Fruit fly (Drosophila melanogaster) whole organism, prepupa: Measurements from ENCODE around the gene unc80.
A peak's percentile ranks its signal among the peaks of the same experiment; 100 is the strongest.

ENCODE experiments used
- Blimp-1 ChIP-seq: fragments of 200-800 bp; sonication (Bioruptor generic); optimal IDR thresholded peaks from 3 replicates; lab custom pipeline; 2017; ENCODE audit warnings: missing biosample characterization, missing genetic modification characterization, mild to moderate bottlenecking, moderate library complexity, missing genetic modification reagents
- CG10631 ChIP-seq: fragments of 200-800 bp; sonication (Bioruptor generic); optimal IDR thresholded peaks from 2 replicates; lab custom pipeline; 2016; ENCODE audit warnings: missing biosample characterization, missing genetic modification characterization
- CG10669 ChIP-seq: fragments of 200-800 bp; sonication (Bioruptor generic); optimal IDR thresholded peaks from 3 replicates; lab custom pipeline; 2018; ENCODE audit warnings: missing biosample characterization, mild to moderate bottlenecking, missing genetic modification characterization, moderate library complexity
- CG11294 ChIP-seq: fragments of 200-800 bp; sonication (Bioruptor generic); IDR thresholded peaks from 2 replicates; pipeline ENCODE4 v1.3.6; 2022; ENCODE audit warnings: missing biosample characterization, missing genetic modification characterization
- CG11762 ChIP-seq: fragments of 200-800 bp; sonication (Bioruptor generic); optimal IDR thresholded peaks from 3 replicates; lab custom pipeline; 2016; ENCODE audit warnings: missing biosample characterization, missing genetic modification characterization; ENCODE audit not compliant: insufficient read depth
- CG15336 ChIP-seq: fragments of 200-800 bp; sonication (Bioruptor generic); IDR thresholded peaks from 2 replicates; pipeline ENCODE4 v1.3.6; 2022; ENCODE audit warnings: missing biosample characterization, missing genetic modification characterization
- CG16779 ChIP-seq: fragments of 200-800 bp; sonication (Bioruptor generic); optimal IDR thresholded peaks from 3 replicates; lab custom pipeline; 2017; ENCODE audit warnings: missing biosample characterization, mild to moderate bottlenecking, missing genetic modification characterization
- CG31627 ChIP-seq: fragments of 200-800 bp; sonication (Bioruptor generic); optimal IDR thresholded peaks from 3 replicates; lab custom pipeline; 2016; ENCODE audit warnings: missing biosample characterization, missing genetic modification characterization
- CG32006 ChIP-seq: fragments of 200-800 bp; sonication (Bioruptor generic); optimal IDR thresholded peaks from 3 replicates; lab custom pipeline; 2017; ENCODE audit warnings: missing biosample characterization, mild to moderate bottlenecking, missing genetic modification characterization
- CG34406 ChIP-seq: fragments of 200-800 bp; sonication (Bioruptor generic); optimal IDR thresholded peaks from 3 replicates; lab custom pipeline; 2016; ENCODE audit warnings: missing biosample characterization, missing genetic modification characterization
- CG3919 ChIP-seq: fragments of 200-800 bp; sonication (Bioruptor generic); optimal IDR thresholded peaks from 3 replicates; lab custom pipeline; 2016; ENCODE audit warnings: missing biosample characterization, missing genetic modification characterization
- CG4318 ChIP-seq: fragments of 200-800 bp; sonication (Bioruptor generic); optimal IDR thresholded peaks from 3 replicates; lab custom pipeline; 2017; ENCODE audit warnings: missing biosample characterization, mild to moderate bottlenecking, missing genetic modification characterization
- CG6163 ChIP-seq: fragments of 200-800 bp; sonication (Bioruptor generic); IDR thresholded peaks from 3 replicates; pipeline ENCODE4 v1.3.6; 2022; ENCODE audit warnings: missing biosample characterization, missing genetic modification characterization
- CG6792 ChIP-seq: fragments of 200-800 bp; sonication (Bioruptor generic); optimal IDR thresholded peaks from 3 replicates; lab custom pipeline; 2016; ENCODE audit warnings: missing biosample characterization, missing genetic modification characterization
- CG6808 ChIP-seq: fragments of 200-800 bp; sonication (Bioruptor generic); optimal IDR thresholded peaks from 3 replicates; lab custom pipeline; 2017; ENCODE audit warnings: missing biosample characterization, missing genetic modification characterization, mild to moderate bottlenecking, moderate library complexity, missing genetic modification reagents
- CG6854 ChIP-seq: fragments of 200-800 bp; sonication (Bioruptor generic); optimal IDR thresholded peaks from 2 replicates; lab custom pipeline; 2017; ENCODE audit warnings: missing biosample characterization, mild to moderate bottlenecking, missing genetic modification characterization
- CG7368 ChIP-seq: fragments of 200-800 bp; sonication (Bioruptor generic); optimal IDR thresholded peaks from 3 replicates; lab custom pipeline; 2016; ENCODE audit warnings: missing biosample characterization, missing genetic modification characterization
- CG8319 ChIP-seq: fragments of 200-800 bp; sonication (Bioruptor generic); optimal IDR thresholded peaks from 3 replicates; lab custom pipeline; 2016; ENCODE audit warnings: missing biosample characterization, missing genetic modification characterization
- CG9139 ChIP-seq: fragments of 200-800 bp; sonication (Bioruptor generic); optimal IDR thresholded peaks from 3 replicates; lab custom pipeline; 2017; ENCODE audit warnings: missing biosample characterization, mild to moderate bottlenecking, missing genetic modification characterization
- Eip75B ChIP-seq: fragments of 200-800 bp; sonication (Bioruptor generic); optimal IDR thresholded peaks from 3 replicates; lab custom pipeline; 2016; ENCODE audit warnings: missing biosample characterization, missing genetic modification characterization
- Eip78C ChIP-seq: fragments of 200-800 bp; sonication (Bioruptor generic); peaks from one replicate; lab custom pipeline; 2016; ENCODE audit warnings: missing biosample characterization, missing genetic modification characterization
- Eip93F ChIP-seq: fragments of 200-800 bp; sonication (Bioruptor generic); optimal IDR thresholded peaks from 2 replicates; lab custom pipeline; 2016; ENCODE audit warnings: missing biosample characterization, mild to moderate bottlenecking, missing genetic modification characterization
- Ets21C ChIP-seq: fragments of 200-800 bp; sonication (Bioruptor generic); optimal IDR thresholded peaks from 3 replicates; lab custom pipeline; 2016; ENCODE audit warnings: missing biosample characterization, missing genetic modification characterization
- Ets96B ChIP-seq: fragments of 200-800 bp; optimal IDR thresholded peaks from 2 replicates; lab custom pipeline; 2019; ENCODE audit warnings: missing biosample characterization, mild to moderate bottlenecking, missing genetic modification characterization, moderate library complexity
- Gug ChIP-seq: fragments of 200-800 bp; sonication (Bioruptor generic); IDR thresholded peaks from 2 replicates; pipeline ENCODE4 v1.3.6; 2022; ENCODE audit warnings: missing biosample characterization, missing genetic modification characterization
- Hr38 ChIP-seq: sonication (Bioruptor generic); optimal IDR thresholded peaks from 2 replicates; lab custom pipeline; 2016; ENCODE audit warnings: missing biosample characterization, missing genetic modification characterization
- Hr39 ChIP-seq: fragments of 200-800 bp; sonication (Bioruptor generic); optimal IDR thresholded peaks from 2 replicates; lab custom pipeline; 2016; ENCODE audit warnings: missing biosample characterization, missing genetic modification characterization
- Hr4 ChIP-seq: fragments of 200-800 bp; sonication (Bioruptor generic); optimal IDR thresholded peaks from 3 replicates; lab custom pipeline; 2016; ENCODE audit warnings: missing biosample characterization, missing genetic modification characterization
- Lpt ChIP-seq: fragments of 200-800 bp; sonication (Bioruptor generic); optimal IDR thresholded peaks from 3 replicates; lab custom pipeline; 2016; ENCODE audit warnings: missing biosample characterization, missing genetic modification characterization
- Met ChIP-seq: fragments of 200-800 bp; sonication (Bioruptor generic); optimal IDR thresholded peaks from 3 replicates; lab custom pipeline; 2016; ENCODE audit warnings: missing biosample characterization, missing genetic modification characterization
- Smox ChIP-seq: fragments of 200-800 bp; sonication (Bioruptor generic); optimal IDR thresholded peaks from 3 replicates; lab custom pipeline; 2016; ENCODE audit warnings: missing biosample characterization, missing genetic modification characterization
- Sox102F ChIP-seq: fragments of 200-800 bp; sonication (Bioruptor generic); optimal IDR thresholded peaks from 2 replicates; lab custom pipeline; 2016; ENCODE audit warnings: missing biosample characterization, mild to moderate bottlenecking, missing genetic modification characterization
- Sox14 ChIP-seq: fragments of 200-800 bp; sonication (Bioruptor generic); optimal IDR thresholded peaks from 3 replicates; lab custom pipeline; 2016; ENCODE audit warnings: missing biosample characterization, missing genetic modification characterization
- Sox15 ChIP-seq: fragments of 200-800 bp; sonication (Bioruptor generic); optimal IDR thresholded peaks from 3 replicates; lab custom pipeline; 2016; ENCODE audit warnings: missing biosample characterization, missing genetic modification characterization
- achi ChIP-seq: fragments of 200-800 bp; sonication (Bioruptor generic); optimal IDR thresholded peaks from 3 replicates; lab custom pipeline; 2016; ENCODE audit warnings: missing biosample characterization, missing genetic modification characterization
- acj6 ChIP-seq: fragments of 200-800 bp; sonication (Bioruptor generic); optimal IDR thresholded peaks from 3 replicates; lab custom pipeline; 2016; ENCODE audit warnings: missing biosample characterization, missing genetic modification characterization
- cyc ChIP-seq: fragments of 200-800 bp; sonication (Bioruptor generic); optimal IDR thresholded peaks from 3 replicates; lab custom pipeline; 2016; ENCODE audit warnings: missing biosample characterization, missing genetic modification characterization
- fd59A ChIP-seq: fragments of 200-800 bp; sonication (Bioruptor generic); optimal IDR thresholded peaks from 2 replicates; lab custom pipeline; 2017; ENCODE audit warnings: missing biosample characterization, mild to moderate bottlenecking, missing genetic modification characterization, missing genetic modification reagents
- fd85E ChIP-seq: fragments of 200-800 bp; sonication (Bioruptor generic); optimal IDR thresholded peaks from 3 replicates; lab custom pipeline; 2016; ENCODE audit warnings: missing biosample characterization, missing genetic modification characterization
- fkh ChIP-seq: fragments of 200-800 bp; sonication (Bioruptor generic); optimal IDR thresholded peaks from 3 replicates; lab custom pipeline; 2017; ENCODE audit warnings: missing biosample characterization, mild to moderate bottlenecking, missing genetic modification characterization, moderate library complexity
- lz ChIP-seq: fragments of 200-800 bp; sonication (Bioruptor generic); optimal IDR thresholded peaks from 3 replicates; lab custom pipeline; 2016; ENCODE audit warnings: missing biosample characterization, missing genetic modification characterization
- net ChIP-seq: fragments of 200-800 bp; sonication (Bioruptor generic); optimal IDR thresholded peaks from 3 replicates; lab custom pipeline; 2016; ENCODE audit warnings: missing biosample characterization, missing genetic modification characterization
- pdm3 ChIP-seq: fragments of 200-800 bp; sonication (Bioruptor generic); optimal IDR thresholded peaks from 3 replicates; lab custom pipeline; 2016; ENCODE audit warnings: missing biosample characterization, missing genetic modification characterization
- salr ChIP-seq, 2 experiments: fragments of 200-800 bp; sonication (Bioruptor generic); optimal IDR thresholded peaks; 3 replicates each; lab custom pipeline; 2016 to 2018; ENCODE audit warnings: missing biosample characterization in 2 of 2, missing genetic modification characterization in 2 of 2, mild to moderate bottlenecking in 1 of 2
- spab ChIP-seq: fragments of 200-800 bp; sonication (Bioruptor generic); optimal IDR thresholded peaks from 2 replicates; lab custom pipeline; 2017; ENCODE audit warnings: missing biosample characterization, mild to moderate bottlenecking, missing genetic modification characterization, missing genetic modification reagents
- svp ChIP-seq: fragments of 200-800 bp; sonication (Bioruptor generic); peaks from one replicate; lab custom pipeline; 2016; ENCODE audit warnings: missing biosample characterization, missing genetic modification characterization
- topi ChIP-seq: fragments of 200-800 bp; sonication (Bioruptor generic); optimal IDR thresholded peaks from 3 replicates; lab custom pipeline; 2016; ENCODE audit warnings: missing biosample characterization, missing genetic modification characterization

The unc80 gene

DNA sequence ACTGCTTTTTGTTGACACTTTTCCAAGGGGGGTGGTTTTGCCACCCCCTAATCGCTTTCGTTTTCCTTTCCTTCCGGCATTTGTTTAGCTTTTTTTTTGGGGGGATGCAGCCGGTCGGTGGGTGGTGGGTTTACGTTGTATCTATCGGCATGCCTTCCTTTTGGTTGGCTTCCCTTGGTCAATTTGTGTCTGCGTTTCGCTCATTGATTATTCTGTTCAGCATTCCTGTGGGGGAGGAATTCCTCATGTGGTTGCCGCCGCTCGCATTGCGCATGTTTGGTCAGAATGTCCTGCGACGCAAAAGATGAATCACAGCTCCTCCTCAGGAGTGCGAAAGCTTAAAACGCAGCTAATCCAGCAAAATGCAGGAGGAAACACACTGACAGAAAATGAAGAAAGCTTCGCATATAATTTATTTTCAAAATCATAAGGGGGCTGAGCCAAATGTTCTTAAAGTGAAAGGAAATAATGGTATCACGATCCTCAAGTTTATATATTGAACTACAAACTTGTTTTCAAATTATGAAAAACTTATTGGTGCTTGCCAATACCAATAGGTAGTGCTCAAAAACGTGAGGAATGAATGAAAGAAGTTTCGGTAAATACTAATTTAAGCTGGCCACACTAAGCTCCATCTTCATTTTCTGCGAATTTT is 10.0 kb upstream of the unc80 start, which contains the start of gene RpS10a:
Gene RpS10a, plus strand, starts transcription at position 605 of the 655 bp plus-strand sequence.
- no peak for TF ChIP-seq CG31627 (GFP tag; lab: Kevin White, UChicago)
- no peak for TF ChIP-seq CG16779 (tag; lab: Kevin White, UChicago)
- TF ChIP-seq Eip78C (GFP tag; lab: Kevin White, UChicago) = peak; percentile 56
- TF ChIP-seq CG11294 (GFP tag; lab: Robert Waterston, UW) = no peak
- TF ChIP-seq CG6808 (GFP tag; lab: Kevin White, UChicago) = no peak
- TF ChIP-seq Sox102F (GFP tag; lab: Kevin White, UChicago) = no peak
- TF ChIP-seq Eip75B (GFP tag; lab: Kevin White, UChicago) = no peak
- TF ChIP-seq Eip93F (GFP tag; lab: Kevin White, UChicago) = no peak
- TF ChIP-seq CG8319 = no peak
- 0 out of 3 replicates have a peak, but pooled peaks have one; percentile 14 for TF ChIP-seq CG6163 (GFP tag; lab: Robert Waterston, UW)
- no peak for TF ChIP-seq fd85E
- TF ChIP-seq salr (GFP tag; optimal IDR thresholded peaks at IDR 0.05; lab: Kevin White, UChicago) = no peak
- no peak for TF ChIP-seq CG34406
- TF ChIP-seq CG6792 (GFP tag; lab: Kevin White, UChicago) = no peak
- TF ChIP-seq CG4318 (GFP tag; lab: Kevin White, UChicago) = no peak
- no peak for TF ChIP-seq acj6 (GFP tag; lab: Kevin White, UChicago)
- no peak for TF ChIP-seq CG3919
- no peak for TF ChIP-seq CG7368
- TF ChIP-seq, all 60 proteins: peak for 2

DNA sequence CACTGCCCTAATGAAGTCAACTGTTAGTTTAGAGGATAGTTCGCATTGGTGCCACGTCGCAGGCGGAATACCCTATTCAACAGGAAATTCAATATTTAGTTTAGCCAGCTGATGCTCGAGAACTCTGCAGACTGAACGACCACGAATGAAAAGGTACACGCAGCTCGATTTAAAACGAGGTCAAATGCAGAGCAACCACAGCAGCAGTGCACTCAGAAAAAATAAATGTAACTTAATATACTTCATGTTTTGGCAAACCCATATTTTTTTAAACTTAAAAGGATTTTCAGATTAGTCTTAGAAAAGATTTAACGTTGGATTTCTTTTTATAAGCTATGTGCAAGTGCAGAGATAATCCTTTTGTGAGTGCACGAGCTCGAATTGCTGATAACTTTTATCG is 7.1 kb upstream of the unc80 start:
- TF ChIP-seq CG15336 (GFP tag; lab: Robert Waterston, UW) = peak; percentile 64
- TF ChIP-seq CG11294 (GFP tag; lab: Robert Waterston, UW) = no peak; the same call in 1 of the 2 replicates
- TF ChIP-seq fd85E = no peak
- no peak for TF ChIP-seq Hr38 (GFP tag; lab: Kevin White, UChicago)
- TF ChIP-seq net (GFP tag; lab: Kevin White, UChicago) = no peak
- TF ChIP-seq CG4318 (GFP tag; lab: Kevin White, UChicago) = no peak
- no peak for TF ChIP-seq fkh (GFP tag; lab: Kevin White, UChicago)
- peak; percentile 16 for TF ChIP-seq acj6 (GFP tag; lab: Kevin White, UChicago)
- TF ChIP-seq fd59A (GFP tag; lab: Kevin White, UChicago) = no peak
- peak; percentile 34 for TF ChIP-seq CG10669 (GFP tag; lab: Kevin White, UChicago)
- TF ChIP-seq spab (GFP tag; lab: Kevin White, UChicago) = no peak
- no peak for TF ChIP-seq Sox14
- no peak for TF ChIP-seq CG34406
- TF ChIP-seq CG6854 = no peak
- no peak for TF ChIP-seq Met (GFP tag; lab: Kevin White, UChicago)
- TF ChIP-seq CG16779 (tag; lab: Kevin White, UChicago) = no peak
- TF ChIP-seq svp (GFP tag; lab: Kevin White, UChicago) = peak; percentile 62
- no peak for TF ChIP-seq CG6808 (GFP tag; lab: Kevin White, UChicago)
- TF ChIP-seq CG10631 (GFP tag; lab: Kevin White, UChicago) = no peak
- peak; percentile 11 for TF ChIP-seq CG11762
- TF ChIP-seq Gug (GFP tag; lab: Robert Waterston, UW) = no peak
- TF ChIP-seq CG9139 (GFP tag; lab: Kevin White, UChicago) = no peak
- TF ChIP-seq Eip93F (GFP tag; lab: Kevin White, UChicago) = no peak
- TF ChIP-seq Ets21C (GFP tag; lab: Kevin White, UChicago) = no peak
- peak; percentile 58 for TF ChIP-seq CG32006
- peak; percentile 2 for TF ChIP-seq Smox (GFP tag; lab: Kevin White, UChicago)
- TF ChIP-seq Eip75B (GFP tag; lab: Kevin White, UChicago) = peak; percentile 40
- peak; percentile 40 for TF ChIP-seq Ets96B (tag; lab: Kevin White, UChicago)
- TF ChIP-seq CG31627 (GFP tag; lab: Kevin White, UChicago) = no peak
- peak in 1 of 2 experiments; percentile 25 for TF ChIP-seq salr (GFP tag; optimal IDR thresholded peaks at IDR 0.05; lab: Kevin White, UChicago)
- TF ChIP-seq Blimp-1 (GFP tag; lab: Kevin White, UChicago) = no peak
- no peak for TF ChIP-seq topi (GFP tag; lab: Kevin White, UChicago)
- peak; percentile 42 for TF ChIP-seq achi (GFP tag; lab: Kevin White, UChicago)
- TF ChIP-seq Sox15 (GFP tag; lab: Kevin White, UChicago) = no peak
- no peak for TF ChIP-seq Hr39 (GFP tag; lab: Kevin White, UChicago)
- TF ChIP-seq Hr4 = peak; percentile 37
- TF ChIP-seq CG3919 = peak; percentile 26
- peak; percentile 35 for TF ChIP-seq pdm3 (GFP tag; lab: Kevin White, UChicago)
- TF ChIP-seq lz (GFP tag; lab: Kevin White, UChicago) = peak; percentile 10
- no peak for TF ChIP-seq cyc (GFP tag; lab: Kevin White, UChicago)
- TF ChIP-seq CG6163 (GFP tag; lab: Robert Waterston, UW) = peak; percentile 75
- peak; percentile 1 for TF ChIP-seq Lpt (GFP tag; lab: Kevin White, UChicago)
- no peak for TF ChIP-seq Sox102F (GFP tag; lab: Kevin White, UChicago)
